Fruit fly (Drosophila melanogaster) whole organism, adult: ENCODE data around the gene Lectin-galC1.

Experiments
- CG12768 ChIP-seq: fragments of 200-800 bp; sonication (Bioruptor generic); optimal IDR thresholded peaks from 2 replicates; lab custom pipeline; 2017; ENCODE audit warnings: missing biosample characterization, missing genetic modification characterization, mild to moderate bottlenecking, moderate library complexity, missing genetic modification reagents
- CG14711 ChIP-seq: fragments of 200-800 bp; sonication (Bioruptor generic); optimal IDR thresholded peaks from 2 replicates; lab custom pipeline; 2018; ENCODE audit warnings: missing biosample characterization, mild to moderate bottlenecking, missing genetic modification characterization, moderate library complexity
- CG1620 ChIP-seq: fragments of 200-800 bp; sonication (Bioruptor generic); optimal IDR thresholded peaks from 2 replicates; lab custom pipeline; 2016; ENCODE audit warnings: missing biosample characterization, missing genetic modification characterization
- CG33017 ChIP-seq: fragments of 200-800 bp; sonication (Bioruptor generic); optimal IDR thresholded peaks from 2 replicates; lab custom pipeline; 2018; ENCODE audit warnings: missing biosample characterization, mild to moderate bottlenecking, missing genetic modification characterization, moderate library complexity
- CG7045 ChIP-seq: fragments of 200-800 bp; sonication (Bioruptor generic); optimal IDR thresholded peaks from 2 replicates; lab custom pipeline; 2017; ENCODE audit warnings: missing biosample characterization, mild to moderate bottlenecking, missing genetic modification characterization
- CG7101 ChIP-seq: fragments of 200-800 bp; sonication (Bioruptor generic); optimal IDR thresholded peaks from 2 replicates; lab custom pipeline; 2018; ENCODE audit warnings: missing biosample characterization, mild to moderate bottlenecking, missing genetic modification characterization, moderate library complexity
- Crg-1 ChIP-seq: fragments of 200-800 bp; sonication (Bioruptor generic); optimal IDR thresholded peaks from 2 replicates; lab custom pipeline; 2016; ENCODE audit warnings: missing biosample characterization, missing genetic modification characterization
- Mnt ChIP-seq: fragments of 200-800 bp; sonication (Bioruptor generic); optimal IDR thresholded peaks from 2 replicates; lab custom pipeline; 2016; ENCODE audit warnings: missing biosample characterization, mild to moderate bottlenecking, missing genetic modification characterization
- bab1 ChIP-seq: fragments of 200-800 bp; sonication (Bioruptor generic); optimal IDR thresholded peaks from 3 replicates; lab custom pipeline; 2019; ENCODE audit warnings: missing biosample characterization, mild to moderate bottlenecking, missing genetic modification characterization, moderate library complexity
- cnc ChIP-seq, 2 experiments: fragments of >200 bp; optimal IDR thresholded peaks; 2 replicates each; lab custom pipeline; 2017
- kay ChIP-seq: fragments of 200-800 bp; sonication (Bioruptor generic); peaks from one replicate; lab custom pipeline; 2016; ENCODE audit warnings: missing biosample characterization, missing genetic modification characterization, borderline replicate concordance
- ovo ChIP-seq: fragments of 200-800 bp; sonication (Bioruptor generic); optimal IDR thresholded peaks from 2 replicates; lab custom pipeline; 2016; ENCODE audit warnings: missing biosample characterization, missing genetic modification characterization
- pad ChIP-seq: fragments of 200-800 bp; sonication (Bioruptor generic); optimal IDR thresholded peaks from 3 replicates; lab custom pipeline; 2017; ENCODE audit warnings: missing biosample characterization, missing genetic modification characterization, mild to moderate bottlenecking, moderate library complexity, missing genetic modification reagents
- toe ChIP-seq: fragments of 200-800 bp; sonication (Bioruptor generic); optimal IDR thresholded peaks from 2 replicates; lab custom pipeline; 2016; ENCODE audit warnings: missing biosample characterization, missing genetic modification characterization

DNA sequence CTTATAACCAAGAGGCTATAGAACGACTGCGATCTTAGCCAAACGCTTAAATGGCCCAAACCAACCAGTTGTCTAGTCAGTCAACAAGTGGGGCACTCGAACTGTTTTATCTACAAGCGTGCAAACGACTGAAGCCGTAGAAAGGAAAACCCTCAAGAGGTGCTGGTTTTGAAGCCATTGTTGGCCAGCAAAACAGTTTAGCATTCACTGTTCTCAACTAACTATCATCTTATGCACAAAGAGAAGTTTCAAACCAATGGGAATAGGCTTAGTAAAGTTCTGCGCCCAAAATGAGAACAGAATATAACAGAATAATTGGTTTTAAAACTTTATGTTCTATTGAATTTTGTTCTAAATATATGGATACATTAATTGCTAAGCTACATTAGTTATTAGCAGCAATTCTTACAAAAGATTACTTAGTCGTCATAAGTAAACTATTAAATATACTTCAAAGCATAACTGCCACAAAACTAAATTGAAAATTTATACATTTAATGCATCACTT, 23.5 kb upstream of the Lectin-galC1 start, which contains the start of gene CG31798:
- TF ChIP-seq Crg-1 (GFP tag; lab: Kevin White, UChicago) (no peak), CG33017 (tag; lab: Kevin White, UChicago) (no peak), ovo (GFP tag; lab: Kevin White, UChicago) (no peak), pad (GFP tag; lab: Kevin White, UChicago) (no peak), toe (no peak), cnc (optimal IDR thresholded peaks at IDR 0.05; lab: Kevin White, UChicago) (no peak), kay (no peak), CG12768 (no peak), CG14711 (tag; lab: Kevin White, UChicago) (no peak), bab1 (GFP tag; lab: Kevin White, UChicago) (no peak), CG7101 (tag; lab: Kevin White, UChicago) (no peak), Mnt (GFP tag; lab: Kevin White, UChicago) (no peak), CG7045 (GFP tag; lab: Kevin White, UChicago) (no peak), CG1620 (GFP tag; lab: Kevin White, UChicago) (no peak)
